Fruit fly (Drosophila melanogaster): ENCODE data around the gene CG33003.
A peak's percentile ranks its signal among the peaks of the same experiment; 100 is the strongest.

The CG33003 gene

DNA sequence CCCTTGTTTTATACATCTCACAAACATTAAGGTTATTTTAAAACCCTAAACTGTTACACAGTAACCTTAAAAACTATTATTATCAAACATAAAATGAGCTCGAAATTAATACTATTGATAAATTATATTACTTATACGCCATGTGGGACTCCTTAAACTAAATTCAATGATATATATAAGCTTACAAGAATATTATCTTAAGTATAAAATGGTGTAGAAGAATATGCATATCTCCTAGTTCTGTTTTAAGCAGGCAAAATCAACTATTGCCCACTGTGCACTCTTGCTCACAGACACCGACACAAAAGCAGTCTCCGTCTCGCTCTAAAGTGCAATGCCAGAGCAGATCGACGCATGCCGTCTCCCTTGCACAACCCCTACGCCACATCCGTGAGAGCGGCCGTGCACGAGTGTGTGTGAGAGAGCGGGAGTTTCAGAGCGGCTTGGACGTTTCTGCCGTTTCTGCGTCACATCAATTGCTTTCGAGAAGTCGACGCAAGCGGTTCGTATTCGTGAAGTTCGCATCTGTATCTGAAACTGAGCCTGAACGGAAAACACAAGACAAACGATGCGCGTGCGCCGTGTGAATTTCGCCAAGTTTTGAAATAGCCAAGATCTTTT, 29.1 kb upstream of the CG33003 start (continued):
- TF ChIP-seq CG42726 (GFP tag; IDR thresholded peaks at IDR 0.05; ENCODE audit: partially characterized antibody): 0 out of 2 replicates have a peak, but pooled peaks have one; percentile 41
- peak; percentile 67 for TF ChIP-seq CG1529 (GFP tag; optimal IDR thresholded peaks at IDR 0.05)
- no peak for TF ChIP-seq sc (optimal IDR thresholded peaks at IDR 0.05)
- TF ChIP-seq sc (GFP tag; optimal IDR thresholded peaks at IDR 0.05): peak; percentile 64
- TF ChIP-seq klu (GFP tag; IDR thresholded peaks at IDR 0.05): no peak
- TF ChIP-seq CG2875 (GFP tag; optimal IDR thresholded peaks at IDR 0.05): peak; percentile 65
- no peak for TF ChIP-seq pho (GFP tag; optimal IDR thresholded peaks at IDR 0.05)
- no peak; the same call in 1 of the 2 replicates for TF ChIP-seq CG4404 (GFP tag; IDR thresholded peaks at IDR 0.05)
- TF ChIP-seq CG4328 (GFP tag; optimal IDR thresholded peaks at IDR 0.05): no peak
- TF ChIP-seq CG16813 (GFP tag; IDR thresholded peaks at IDR 0.05; ENCODE audit: partially characterized antibody): peak; percentile 43; the same call in 1 of the 3 replicates
- TF ChIP-seq CG16863 (GFP tag; optimal IDR thresholded peaks at IDR 0.05): no peak
- TF ChIP-seq phol (tag; optimal IDR thresholded peaks at IDR 0.05): peak; percentile 84
- peak; percentile 80 for TF ChIP-seq nmo (GFP tag; optimal IDR thresholded peaks at IDR 0.05)
- TF ChIP-seq CG8924 (tag; optimal IDR thresholded peaks at IDR 0.05): peak; percentile 77
- no peak for TF ChIP-seq wor (GFP tag; IDR thresholded peaks at IDR 0.05)
- no peak for TF ChIP-seq C15 (GFP tag; IDR thresholded peaks at IDR 0.05)
- TF ChIP-seq E2f1 (GFP tag; IDR thresholded peaks at IDR 0.05): no peak; the same call in 1 of the 2 replicates
- TF ChIP-seq twi (tag; optimal IDR thresholded peaks at IDR 0.05): peak; percentile 78
- TF ChIP-seq CG17802 (tag; optimal IDR thresholded peaks at IDR 0.05): no peak
- TF ChIP-seq HmgD (GFP tag; optimal IDR thresholded peaks at IDR 0.05): peak; percentile 33
- TF ChIP-seq CG34422 (GFP tag; IDR thresholded peaks at IDR 0.05): peak; percentile 47; the same call in 2 of the 3 replicates
- TF ChIP-seq dati (GFP tag; IDR thresholded peaks at IDR 0.05): no peak
- TF ChIP-seq CG13424 (tag; optimal IDR thresholded peaks at IDR 0.05): peak; percentile 78
- peak; percentile 26 for TF ChIP-seq ewg (GFP tag; optimal IDR thresholded peaks at IDR 0.05)
- TF ChIP-seq CG10979 (tag; optimal IDR thresholded peaks at IDR 0.05): peak; percentile 86
- peak; percentile 25 for TF ChIP-seq lilli (GFP tag; optimal IDR thresholded peaks at IDR 0.05)
- TF ChIP-seq rib (GFP tag; IDR thresholded peaks at IDR 0.05): no peak; the same call in 1 of the 2 replicates
- TF ChIP-seq Hr39 (optimal IDR thresholded peaks at IDR 0.05): no peak
- TF ChIP-seq stc (GFP tag; IDR thresholded peaks at IDR 0.05): peak; percentile 52; the same call in 1 of the 2 replicates
- no peak for TF ChIP-seq CG12071 (GFP tag; optimal IDR thresholded peaks at IDR 0.05)
- TF ChIP-seq chn (GFP tag; optimal IDR thresholded peaks at IDR 0.05): no peak
- TF ChIP-seq cas (GFP tag; IDR thresholded peaks at IDR 0.05): no peak
- TF ChIP-seq CG12659 (GFP tag; optimal IDR thresholded peaks at IDR 0.05): peak; percentile 40
- no peak for TF ChIP-seq CG5245 (GFP tag; optimal IDR thresholded peaks at IDR 0.05)
- TF ChIP-seq Xbp1 (GFP tag; optimal IDR thresholded peaks at IDR 0.05): peak; percentile 42
- no peak for TF ChIP-seq vnd (GFP tag; IDR thresholded peaks at IDR 0.05; ENCODE audit: partially characterized antibody)
- TF ChIP-seq Eip74EF (GFP tag; optimal IDR thresholded peaks at IDR 0.05): peak in 1 of 2 experiments; percentile 74
- no peak for TF ChIP-seq B-H2 (GFP tag; optimal IDR thresholded peaks at IDR 0.05)
- peak; percentile 43 for TF ChIP-seq CG11723 (GFP tag; optimal IDR thresholded peaks at IDR 0.05)
- peak; percentile 56 for TF ChIP-seq CG6689 (GFP tag; IDR thresholded peaks at IDR 0.05)
- TF ChIP-seq BtbVII (GFP tag; optimal IDR thresholded peaks at IDR 0.05): peak; percentile 41
- TF ChIP-seq CG18599 (GFP tag; optimal IDR thresholded peaks at IDR 0.05): no peak
- peak; percentile 57; the same call in 2 of the 3 replicates for TF ChIP-seq knrl (GFP tag; IDR thresholded peaks at IDR 0.05; ENCODE audit: partially characterized antibody)
- TF ChIP-seq CG10274 (GFP tag; optimal IDR thresholded peaks at IDR 0.05): no peak
- no peak for TF ChIP-seq Fer3 (tag; optimal IDR thresholded peaks at IDR 0.05)
- TF ChIP-seq pros (GFP tag; optimal IDR thresholded peaks at IDR 0.05): peak; percentile 77
- TF ChIP-seq CG3065 (GFP tag; optimal IDR thresholded peaks at IDR 0.05): peak; percentile 49
- no peak for TF ChIP-seq en (GFP tag; optimal IDR thresholded peaks at IDR 0.05)
- no peak for TF ChIP-seq crp (GFP tag; optimal IDR thresholded peaks at IDR 0.05)
